Worm (Caenorhabditis elegans): ENCODE data around the gene sro-1.

- TF ChIP-seq unc-62 (GFP tag; optimal IDR thresholded peaks at IDR 0.05): no peak
- TF ChIP-seq tbx-2 (tag; optimal IDR thresholded peaks at IDR 0.05): no peak
- no peak for TF ChIP-seq nhr-11 (tag; optimal IDR thresholded peaks at IDR 0.05)
- no peak for TF ChIP-seq ceh-82 (tag; optimal IDR thresholded peaks at IDR 0.05)
- TF ChIP-seq snpc-4 (tag; optimal IDR thresholded peaks at IDR 0.05): no peak
- no peak for TF ChIP-seq zag-1 (tag; optimal IDR thresholded peaks at IDR 0.05)
- no peak for TF ChIP-seq ceh-28 (tag; optimal IDR thresholded peaks at IDR 0.05)
- TF ChIP-seq elt-2 (tag; optimal IDR thresholded peaks at IDR 0.05): no peak
- TF ChIP-seq nhr-28 (tag; optimal IDR thresholded peaks at IDR 0.05): no peak
- TF ChIP-seq sea-2 (GFP tag; optimal IDR thresholded peaks at IDR 0.05): no peak
- no peak for TF ChIP-seq fos-1 (tag; optimal IDR thresholded peaks at IDR 0.05)
- no peak for TF ChIP-seq mdl-1 (tag; optimal IDR thresholded peaks at IDR 0.05)
These were observed 31.2 kb downstream of the sro-1 start, which contains the start of gene kcc-3 for ce11 chrII:7434182-7434581.
